Worm (Caenorhabditis elegans) whole organism, L1 larva: ENCODE data around the gene sqt-1.

ENCODE experiments used
- aha-1 ChIP-seq: fragments of 150-350 bp; optimal IDR thresholded peaks from 2 replicates; lab custom pipeline; 2014; ENCODE audit warnings: missing biosample characterization, missing genetic modification characterization
- alr-1 ChIP-seq: fragments of 200-800 bp; sonication (Bioruptor generic); optimal IDR thresholded peaks from 2 replicates; lab custom pipeline; 2018; ENCODE audit warnings: borderline replicate concordance, mild to moderate bottlenecking, missing genetic modification characterization, missing compliant biosample characterization
- aly-2 ChIP-seq: fragments of 150-350 bp; optimal IDR thresholded peaks from 2 replicates; lab custom pipeline; 2014; ENCODE audit warnings: missing biosample characterization, missing genetic modification characterization
- blmp-1 ChIP-seq: fragments of 150-350 bp; optimal IDR thresholded peaks from 2 replicates; lab custom pipeline; 2014; ENCODE audit warnings: missing biosample characterization, missing genetic modification characterization
- ceh-8 ChIP-seq: fragments of 200-800 bp; sonication (Bioruptor generic); optimal IDR thresholded peaks from 2 replicates; lab custom pipeline; 2018; ENCODE audit warnings: mild to moderate bottlenecking, missing genetic modification characterization, moderate library complexity, missing compliant biosample characterization
- ceh-82 ChIP-seq, 3 experiments: fragments of 150-350 bp in 1 of 3; sonication (generic microtip) in 2 of 3; optimal IDR thresholded peaks; 2 replicates each; lab custom pipeline; 2014 to 2017; ENCODE audit warnings: missing biosample characterization in 3 of 3, missing genetic modification characterization in 3 of 3
- dsc-1 ChIP-seq: sonication (generic microtip); optimal IDR thresholded peaks from 2 replicates; lab custom pipeline; 2016; ENCODE audit warnings: mild to moderate bottlenecking, missing genetic modification characterization, missing compliant biosample characterization
- elt-3 ChIP-seq, 6 experiments: fragments of 150-350 bp in 1 of 6; sonication (generic microtip); optimal IDR thresholded peaks; 2 replicates each; lab custom pipeline; 2017 to 2018; ENCODE audit warnings: missing biosample characterization in 6 of 6, missing genetic modification characterization in 6 of 6, inconsistent platforms in 1 of 6
- fkh-10 ChIP-seq: sonication (generic microtip); optimal IDR thresholded peaks from 2 replicates; lab custom pipeline; 2017; ENCODE audit warnings: missing biosample characterization, missing genetic modification reagents, missing genetic modification characterization
- fkh-8 ChIP-seq: sonication (generic microtip); optimal IDR thresholded peaks from 2 replicates; lab custom pipeline; 2016; ENCODE audit warnings: mild to moderate bottlenecking, missing genetic modification characterization, missing compliant biosample characterization
- fos-1 ChIP-seq: fragments of 150-350 bp; optimal IDR thresholded peaks from 2 replicates; lab custom pipeline; 2014; ENCODE audit warnings: missing biosample characterization, missing genetic modification characterization
- grh-1 ChIP-seq: fragments of 200-800 bp; sonication (Bioruptor generic); IDR thresholded peaks from 2 replicates; pipeline ENCODE4 v1.3.6; 2022; ENCODE audit warnings: missing genetic modification reagents, missing genetic modification characterization, missing compliant biosample characterization
- hpl-2 ChIP-seq: fragments of 150-350 bp; optimal IDR thresholded peaks from 2 replicates; lab custom pipeline; 2014; ENCODE audit warnings: missing biosample characterization, missing genetic modification reagents, missing genetic modification characterization
- irx-1 ChIP-seq: sonication (generic microtip); optimal IDR thresholded peaks from 2 replicates; lab custom pipeline; 2016; ENCODE audit warnings: missing genetic modification characterization, missing compliant biosample characterization
- lin-13 ChIP-seq: fragments of 150-350 bp; optimal IDR thresholded peaks from 2 replicates; lab custom pipeline; 2014; ENCODE audit warnings: missing biosample characterization, missing genetic modification reagents, missing genetic modification characterization
- lin-14 ChIP-seq: fragments of 200-800 bp; sonication (Bioruptor generic); optimal IDR thresholded peaks from 2 replicates; lab custom pipeline; 2018; ENCODE audit warnings: mild to moderate bottlenecking, missing genetic modification characterization, moderate library complexity, missing compliant biosample characterization
- lin-35 ChIP-seq, 2 experiments: fragments of 150-350 bp; optimal IDR thresholded peaks; 2 replicates each; lab custom pipeline; 2014; ENCODE audit warnings: missing biosample characterization in 2 of 2, missing genetic modification characterization in 2 of 2, missing genetic modification reagents in 2 of 2
- lir-3 ChIP-seq: sonication (generic microtip); optimal IDR thresholded peaks from 2 replicates; lab custom pipeline; 2016; ENCODE audit warnings: mild to moderate bottlenecking, missing genetic modification characterization, moderate library complexity, missing compliant biosample characterization; ENCODE audit not compliant: poor library complexity
- lsy-2 ChIP-seq, 2 experiments: fragments of 150-350 bp; optimal IDR thresholded peaks; 2 replicates each; lab custom pipeline; 2014; ENCODE audit warnings: missing biosample characterization in 2 of 2, missing genetic modification characterization in 2 of 2
- mab-9 ChIP-seq: fragments of 200-800 bp; sonication (Bioruptor generic); IDR thresholded peaks from 2 replicates; pipeline ENCODE4 v1.3.6; 2022; ENCODE audit warnings: missing genetic modification reagents, missing genetic modification characterization, missing compliant biosample characterization
- mdl-1 ChIP-seq, 2 experiments: fragments of 150-350 bp; optimal IDR thresholded peaks; 2 replicates each; lab custom pipeline; 2014 to 2017; ENCODE audit warnings: missing biosample characterization in 2 of 2, missing genetic modification characterization in 2 of 2, inconsistent platforms in 1 of 2
- mef-2 ChIP-seq: fragments of 150-350 bp; optimal IDR thresholded peaks from 2 replicates; lab custom pipeline; 2014; ENCODE audit warnings: missing biosample characterization, missing genetic modification characterization
- mep-1 ChIP-seq: fragments of 150-350 bp; optimal IDR thresholded peaks from 2 replicates; lab custom pipeline; 2014; ENCODE audit warnings: missing biosample characterization, missing genetic modification characterization
- nhr-19 ChIP-seq: fragments of 200-800 bp; sonication (Bioruptor generic); conservative IDR thresholded peaks from 2 replicates; pipeline ENCODE4 v1.3.6; 2022; ENCODE audit warnings: missing genetic modification characterization, missing compliant biosample characterization
- nhr-20 ChIP-seq: sonication (generic microtip); optimal IDR thresholded peaks from 2 replicates; lab custom pipeline; 2016; ENCODE audit warnings: mild to moderate bottlenecking, missing genetic modification characterization, missing compliant biosample characterization
- nhr-28 ChIP-seq: fragments of 150-350 bp; optimal IDR thresholded peaks from 2 replicates; lab custom pipeline; 2014; ENCODE audit warnings: missing biosample characterization, missing genetic modification characterization
- nhr-47 ChIP-seq: sonication (generic microtip); optimal IDR thresholded peaks from 2 replicates; lab custom pipeline; 2016; ENCODE audit warnings: mild to moderate bottlenecking, missing genetic modification characterization, moderate library complexity, missing compliant biosample characterization
- nhr-71 ChIP-seq: sonication (generic microtip); optimal IDR thresholded peaks from 2 replicates; lab custom pipeline; 2016; ENCODE audit warnings: mild to moderate bottlenecking, missing genetic modification characterization, moderate library complexity, missing compliant biosample characterization
- nhr-77 ChIP-seq: fragments of 150-350 bp; optimal IDR thresholded peaks from 2 replicates; lab custom pipeline; 2014; ENCODE audit warnings: missing biosample characterization, missing genetic modification characterization
- nhr-90 ChIP-seq: sonication (generic microtip); optimal IDR thresholded peaks from 2 replicates; lab custom pipeline; 2016; ENCODE audit warnings: mild to moderate bottlenecking, missing genetic modification characterization, missing compliant biosample characterization; ENCODE audit not compliant: poor library complexity
- pag-3 ChIP-seq: sonication (generic microtip); optimal IDR thresholded peaks from 2 replicates; lab custom pipeline; 2017; ENCODE audit warnings: missing genetic modification characterization, mild to moderate bottlenecking, missing compliant biosample characterization, antibody characterized with exemption, borderline replicate concordance; ENCODE audit not compliant: insufficient read depth
- pqm-1 ChIP-seq: sonication (generic microtip); optimal IDR thresholded peaks from 3 replicates; lab custom pipeline; 2017; ENCODE audit warnings: missing biosample characterization, missing genetic modification characterization
- snu-23 ChIP-seq: sonication (generic microtip); optimal IDR thresholded peaks from 2 replicates; lab custom pipeline; 2016; ENCODE audit warnings: missing genetic modification characterization, missing compliant biosample characterization
- sptf-1 ChIP-seq: fragments of 150-350 bp; optimal IDR thresholded peaks from 2 replicates; lab custom pipeline; 2014; ENCODE audit warnings: missing biosample characterization, missing genetic modification characterization
- swsn-7 ChIP-seq: sonication (generic microtip); optimal IDR thresholded peaks from 2 replicates; lab custom pipeline; 2016; ENCODE audit warnings: missing genetic modification characterization, missing compliant biosample characterization
- tbx-2 ChIP-seq: sonication (generic microtip); optimal IDR thresholded peaks from 2 replicates; lab custom pipeline; 2016; ENCODE audit warnings: missing genetic modification characterization, missing compliant biosample characterization
- tlp-1 ChIP-seq: fragments of 150-350 bp; optimal IDR thresholded peaks from 2 replicates; lab custom pipeline; 2014; ENCODE audit warnings: missing biosample characterization, missing genetic modification characterization
- unc-130 ChIP-seq: fragments of 150-350 bp; optimal IDR thresholded peaks from 2 replicates; lab custom pipeline; 2017; ENCODE audit warnings: missing biosample characterization, missing genetic modification characterization, inconsistent platforms
- unc-62 ChIP-seq: fragments of 150-350 bp; optimal IDR thresholded peaks from 2 replicates; lab custom pipeline; 2014; ENCODE audit warnings: missing biosample characterization, missing genetic modification reagents, missing genetic modification characterization
- unc-86 ChIP-seq: sonication (generic microtip); optimal IDR thresholded peaks from 2 replicates; lab custom pipeline; 2016; ENCODE audit warnings: missing genetic modification characterization, missing compliant biosample characterization
- ztf-11 ChIP-seq, 2 experiments: sonication (generic microtip); optimal IDR thresholded peaks; 2 replicates each; lab custom pipeline; 2016 to 2017; ENCODE audit warnings: missing genetic modification characterization in 2 of 2, missing biosample characterization in 1 of 2, missing compliant biosample characterization in 1 of 2

The sqt-1 gene

DNA sequence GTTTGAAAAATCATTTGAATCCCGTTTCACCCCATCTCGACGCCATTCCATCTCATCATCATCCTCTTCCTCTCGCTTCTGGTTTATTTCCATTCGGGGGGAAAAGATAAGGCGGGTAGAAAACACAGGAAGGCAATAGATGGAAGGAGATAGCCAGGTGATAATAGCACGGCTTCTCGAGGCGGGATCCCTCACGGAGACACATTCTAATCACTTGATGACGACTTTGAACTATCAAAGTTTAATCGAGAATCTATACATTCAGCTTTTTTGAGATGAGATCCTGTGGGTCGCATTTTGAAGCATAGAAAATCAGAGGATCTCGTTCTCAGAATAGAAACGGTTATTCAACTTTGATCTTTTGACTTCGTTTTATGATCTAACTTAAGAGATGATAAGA lies 34.3 kb upstream of the sqt-1 start, which contains the start of gene C33B4.2:
C33B4.2 (minus strand) TSS at position 165 of the 400 bp plus-strand sequence.
- TF ChIP-seq mab-9 (GFP tag; lab: Robert Waterston, UW): no peak
- TF ChIP-seq blmp-1: peak; percentile 6

ce11 chrII:11361751-11362150 lies 24.1 kb upstream of the sqt-1 start:
- TF ChIP-seq ztf-11 (tag; optimal IDR thresholded peaks at IDR 0.05; lab: Kevin White, UChicago): no peak
- no peak for TF ChIP-seq pag-3
- TF ChIP-seq lin-13: no peak
- no peak for TF ChIP-seq tbx-2 (tag; lab: Kevin White, UChicago)
- TF ChIP-seq fkh-10: peak; percentile 96
- peak; percentile 40 for TF ChIP-seq lin-14 (GFP tag; lab: Kevin White, UChicago)

- TF ChIP-seq unc-86 (no peak), nhr-47 (tag; lab: Kevin White, UChicago) (peak; percentile 6), lin-35 (GFP tag; optimal IDR thresholded peaks at IDR 0.05; lab: Kevin White, UChicago) (no peak), pqm-1 (tag; lab: Kevin White, UChicago) (no peak), nhr-20 (tag; lab: Kevin White, UChicago) (no peak), lin-14 (GFP tag; lab: Kevin White, UChicago) (peak; percentile 70), tbx-2 (tag; lab: Kevin White, UChicago) (peak; percentile 62), nhr-71 (tag; lab: Kevin White, UChicago) (peak; percentile 14)
Measured at ce11 chrII:11353471-11353870, 15.8 kb upstream of the sqt-1 start.

- TF ChIP-seq pag-3: no peak
- TF ChIP-seq nhr-28 (tag; lab: Kevin White, UChicago): no peak
- TF ChIP-seq elt-3 (tag; optimal IDR thresholded peaks at IDR 0.05; lab: Kevin White, UChicago): no peak
Measured at ce11 chrII:11351599-11351998, 14.0 kb upstream of the sqt-1 start, which contains the start of gene clh-2. Gene clh-2, plus strand, starts transcription at chrII:11351899.

- TF ChIP-seq mdl-1 (tag; optimal IDR thresholded peaks at IDR 0.05; lab: Kevin White, UChicago) (no peak), hpl-2 (no peak), nhr-90 (tag; lab: Kevin White, UChicago) (no peak), lir-3 (tag; lab: Kevin White, UChicago) (no peak), mef-2 (tag; lab: Kevin White, UChicago) (no peak), lin-13 (no peak), aha-1 (tag; lab: Kevin White, UChicago) (no peak)
Measured at ce11 chrII:11349892-11350291, 12.3 kb upstream of the sqt-1 start, which contains the start of gene dph-5. Gene dph-5, plus strand, starts transcription at chrII:11350192.

DNA sequence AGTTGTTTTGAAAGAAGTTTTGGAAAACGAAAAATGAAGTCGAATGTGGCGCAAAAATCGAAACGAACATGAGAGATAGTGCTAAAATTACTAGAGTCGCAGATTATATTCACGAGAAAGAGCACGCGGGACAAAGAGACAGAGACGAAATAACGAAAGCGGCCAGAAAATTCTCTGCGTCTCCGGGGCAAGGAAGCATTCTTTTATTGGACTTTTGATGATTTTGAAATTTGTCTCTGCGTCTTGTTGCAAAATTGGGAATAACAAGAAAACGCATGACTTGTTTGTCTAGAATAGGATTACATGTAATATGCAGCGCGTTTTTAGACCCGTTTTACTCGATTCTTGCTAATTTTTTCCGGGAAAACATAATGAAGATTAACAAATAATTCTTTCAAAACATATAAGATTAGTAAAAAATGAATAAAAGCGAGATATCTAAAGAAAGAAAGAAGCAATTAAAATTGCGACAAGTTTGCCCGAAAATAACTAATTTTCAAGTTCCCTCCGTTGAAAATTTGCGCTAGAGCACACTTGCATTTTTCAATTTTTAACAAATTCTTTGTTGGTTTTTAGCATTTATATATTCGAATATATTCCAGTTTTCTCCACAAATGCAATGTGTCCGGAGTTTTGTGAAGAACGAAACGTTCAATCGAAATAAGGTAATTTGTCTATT lies 10.4 kb upstream of the sqt-1 start, which contains the start of the genes B0491.6 and pigm-1:
B0491.6 (minus strand) TSS at position 466 of the 679 bp plus-strand sequence.
pigm-1 (plus strand) TSS at position 568 of the 679 bp plus-strand sequence.
- TF ChIP-seq fos-1 (peak; percentile 27), tlp-1 (tag; lab: Kevin White, UChicago) (no peak), nhr-19 (GFP tag; lab: Robert Waterston, UW) (peak; percentile 34), nhr-77 (tag; lab: Kevin White, UChicago) (peak; percentile 50), alr-1 (tag; lab: Kevin White, UChicago) (no peak), ztf-11 (tag; optimal IDR thresholded peaks at IDR 0.05; lab: Kevin White, UChicago) (no peak), unc-130 (peak; percentile 63), fkh-10 (peak; percentile 76), aly-2 (tag; lab: Kevin White, UChicago) (no peak), ceh-8 (peak; percentile 48), unc-62 (GFP tag; lab: Kevin White, UChicago) (no peak), swsn-7 (peak; percentile 77), irx-1 (peak; percentile 62), mep-1 (tag; lab: Kevin White, UChicago) (peak; percentile 37), sptf-1 (tag; lab: Kevin White, UChicago) (no peak), grh-1 (no peak), elt-3 (tag; optimal IDR thresholded peaks at IDR 0.05; lab: Kevin White, UChicago) (peak in 1 of 6 experiments; percentile 52), nhr-47 (tag; lab: Kevin White, UChicago) (peak; percentile 89), fkh-8 (tag; lab: Kevin White, UChicago) (peak; percentile 95), dsc-1 (tag; lab: Kevin White, UChicago) (peak; percentile 98), ceh-82 (tag; optimal IDR thresholded peaks at IDR 0.05; lab: Kevin White, UChicago) (peak; percentile 12 to 45 (median 44)), snu-23 (GFP tag; lab: Kevin White, UChicago) (peak; percentile 80), lsy-2 (tag; optimal IDR thresholded peaks at IDR 0.05; lab: Kevin White, UChicago) (peak; percentile 48 to 75), nhr-20 (tag; lab: Kevin White, UChicago) (peak; percentile 68)
